Worm (Caenorhabditis elegans) whole organism, L2 larva: ENCODE data around the gene F23D12.11.

ENCODE experiments used
- lin-39 ChIP-seq: fragments of 150-350 bp; optimal IDR thresholded peaks from 2 replicates; lab custom pipeline; 2014; ENCODE audit warnings: missing biosample characterization, missing genetic modification reagents, missing genetic modification characterization
- lsy-2 ChIP-seq, 2 experiments: fragments of 150-350 bp in 1 of 2; sonication (generic microtip) in 1 of 2; optimal IDR thresholded peaks; 2 replicates each; lab custom pipeline; 2014 to 2017; ENCODE audit warnings: missing biosample characterization in 2 of 2, missing genetic modification characterization in 2 of 2
- nhr-11 ChIP-seq: fragments of 150-350 bp; optimal IDR thresholded peaks from 2 replicates; lab custom pipeline; 2014; ENCODE audit warnings: missing biosample characterization, missing genetic modification characterization
- peb-1 ChIP-seq: fragments of 150-350 bp; optimal IDR thresholded peaks from 2 replicates; lab custom pipeline; 2014; ENCODE audit warnings: missing biosample characterization, missing genetic modification characterization
- unc-62 ChIP-seq: fragments of 150-350 bp; optimal IDR thresholded peaks from 2 replicates; lab custom pipeline; 2014; ENCODE audit warnings: missing biosample characterization, missing genetic modification reagents, missing genetic modification characterization

DNA sequence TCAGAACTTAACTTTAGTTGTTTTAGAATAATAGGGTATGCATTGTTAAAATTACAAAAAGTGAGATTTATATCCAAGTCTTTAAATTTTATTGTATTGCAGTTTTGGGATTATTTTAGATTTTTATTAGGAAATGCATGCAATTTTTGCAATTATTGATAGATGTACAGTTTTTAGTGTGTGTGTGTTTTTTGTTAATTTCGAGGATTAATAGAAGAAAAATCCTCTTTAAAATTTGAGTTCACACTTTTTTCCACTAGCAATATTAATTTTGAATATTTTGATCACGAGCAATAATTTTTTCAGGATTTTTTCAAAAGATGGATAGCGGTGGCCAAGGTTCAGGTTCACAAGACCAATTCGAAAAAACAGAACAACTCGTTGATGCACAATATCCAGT lies 23.4 kb upstream of the F23D12.11 start, which contains the start of gene jmjd-3.2:
- TF ChIP-seq lsy-2 (tag; optimal IDR thresholded peaks at IDR 0.05; lab: Kevin White, UChicago), result no peak
- no peak for TF ChIP-seq lin-39 (tag; lab: Kevin White, UChicago)
- TF ChIP-seq peb-1 (tag; lab: Kevin White, UChicago), result no peak
- TF ChIP-seq nhr-11 (tag; lab: Kevin White, UChicago), result no peak
- no peak for TF ChIP-seq unc-62
